Worm (Caenorhabditis elegans) whole organism, young adult: ENCODE data around the gene col-33.

Experiments used
- B0019.2 ChIP-seq: fragments of 200-800 bp; sonication (Bioruptor generic); conservative IDR thresholded peaks from 2 replicates; pipeline ENCODE4 v1.3.6; 2022; ENCODE audit warnings: missing genetic modification reagents, missing genetic modification characterization, missing compliant biosample characterization
- B0035.1 ChIP-seq: sonication (generic microtip); optimal IDR thresholded peaks from 2 replicates; lab custom pipeline; 2016; ENCODE audit warnings: missing genetic modification characterization, mild to moderate bottlenecking, missing compliant biosample characterization, missing genotype, missing genetic modification reagents
- C17E4.6 ChIP-seq: fragments of 200-800 bp; sonication (Bioruptor generic); IDR thresholded peaks from 2 replicates; pipeline ENCODE4 v1.3.6; 2022; ENCODE audit warnings: missing genetic modification reagents, missing genetic modification characterization, missing compliant biosample characterization
- Y56A3A.18 ChIP-seq: fragments of 200-800 bp; sonication (Bioruptor generic); IDR thresholded peaks from 2 replicates; pipeline ENCODE4 v1.3.6; 2022; ENCODE audit warnings: missing genetic modification reagents, missing genetic modification characterization, missing compliant biosample characterization
- bed-1 ChIP-seq: fragments of 200-800 bp; sonication (Bioruptor generic); IDR thresholded peaks from 2 replicates; pipeline ENCODE4 v1.3.6; 2022; ENCODE audit warnings: missing genetic modification reagents, missing genetic modification characterization, missing compliant biosample characterization
- ceh-40 ChIP-seq: fragments of 200-800 bp; sonication (Bioruptor generic); IDR thresholded peaks from 2 replicates; pipeline ENCODE4 v1.3.6; 2022; ENCODE audit warnings: missing genetic modification characterization, missing compliant biosample characterization
- ekl-4 ChIP-seq: fragments of 200-800 bp; sonication (Bioruptor generic); IDR thresholded peaks from 2 replicates; pipeline ENCODE4 v1.3.6; 2022; ENCODE audit warnings: missing genetic modification reagents, missing genetic modification characterization, missing compliant biosample characterization
- hlh-26 ChIP-seq: fragments of 200-800 bp; sonication (Bioruptor generic); conservative IDR thresholded peaks from 2 replicates; pipeline ENCODE4 v1.3.6; 2022; ENCODE audit warnings: missing genetic modification reagents, missing genetic modification characterization, missing compliant biosample characterization
- mel-28 ChIP-seq: sonication (generic microtip); optimal IDR thresholded peaks from 2 replicates; lab custom pipeline; 2016; ENCODE audit warnings: borderline replicate concordance, mild to moderate bottlenecking, missing genetic modification characterization, missing compliant biosample characterization
- repo-1 ChIP-seq: sonication (generic microtip); optimal IDR thresholded peaks from 2 replicates; lab custom pipeline; 2017; ENCODE audit warnings: mild to moderate bottlenecking, missing genetic modification characterization, missing compliant biosample characterization
- sdz-38 ChIP-seq: sonication (generic microtip); optimal IDR thresholded peaks from 2 replicates; lab custom pipeline; 2016; ENCODE audit warnings: missing genotype, missing genetic modification characterization, missing compliant biosample characterization
- snpc-4 ChIP-seq, 5 experiments: fragments of 150-350 bp in 1 of 5; sonication (generic microtip) in 4 of 5; optimal IDR thresholded peaks; 2 replicates each; lab custom pipeline; 2014 to 2018; ENCODE audit warnings: missing genetic modification characterization in 5 of 5, missing biosample characterization in 3 of 5, antibody characterized with exemption in 2 of 5, mild to moderate bottlenecking in 2 of 5, missing compliant biosample characterization in 2 of 5, missing genotype in 2 of 5, moderate library complexity in 2 of 5, missing genetic modification reagents in 1 of 5
- unc-130 ChIP-seq: sonication (generic microtip); optimal IDR thresholded peaks from 2 replicates; lab custom pipeline; 2016; ENCODE audit warnings: missing genetic modification reagents, missing genetic modification characterization, missing compliant biosample characterization

DNA sequence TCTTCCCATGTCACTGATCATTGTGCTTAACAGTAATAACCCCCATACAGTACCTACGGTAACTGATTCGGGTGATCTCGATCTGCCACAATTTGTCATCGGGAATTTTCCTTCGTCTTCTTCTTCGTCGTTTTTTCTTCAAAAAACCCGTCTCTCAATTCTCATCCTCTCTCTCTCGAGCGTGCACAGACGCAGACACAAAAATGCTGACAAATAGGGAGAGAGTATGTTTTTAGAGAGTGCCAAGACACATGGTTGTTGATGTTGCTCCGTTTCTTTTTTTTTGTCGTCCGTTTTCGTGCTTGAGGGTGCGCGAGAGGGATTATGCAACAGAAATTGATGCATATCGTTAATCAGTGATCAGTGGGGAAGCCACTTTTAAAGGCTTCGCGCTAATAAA lies 47.7 kb upstream of the col-33 start:
- no peak for TF ChIP-seq ekl-4 (GFP tag; lab: Robert Waterston, UW)
- TF ChIP-seq ceh-40 = no peak
- TF ChIP-seq repo-1 (tag; lab: Kevin White, UChicago) = no peak
- no peak for TF ChIP-seq C17E4.6 (GFP tag; lab: Robert Waterston, UW)
- no peak for TF ChIP-seq bed-1 (GFP tag; lab: Robert Waterston, UW)
- no peak for TF ChIP-seq B0035.1
- TF ChIP-seq Y56A3A.18 = no peak
- no peak for TF ChIP-seq snpc-4 (GFP tag; optimal IDR thresholded peaks at IDR 0.05; lab: Kevin White, UChicago)
- TF ChIP-seq snpc-4 (tag; optimal IDR thresholded peaks at IDR 0.05; lab: Kevin White, UChicago) = no peak
- no peak for TF ChIP-seq mel-28 (tag; lab: Kevin White, UChicago)
- no peak for TF ChIP-seq unc-130 (GFP tag; lab: Kevin White, UChicago)
- no peak for TF ChIP-seq B0019.2 (GFP tag; lab: Robert Waterston, UW)
- no peak for TF ChIP-seq sdz-38
- TF ChIP-seq hlh-26 = no peak
